Fruit fly (Drosophila melanogaster) whole organism, pupa: ENCODE results near the gene CG9555.

Experiments
- CG10348 ChIP-seq: fragments of 200-800 bp; sonication (Bioruptor generic); IDR thresholded peaks from 2 replicates; pipeline ENCODE4 v1.3.6; 2022; ENCODE audit warnings: missing biosample characterization, missing genetic modification characterization
- CG13204 ChIP-seq: fragments of 200-800 bp; sonication (Bioruptor generic); optimal IDR thresholded peaks from 2 replicates; lab custom pipeline; 2018; ENCODE audit warnings: missing biosample characterization, mild to moderate bottlenecking, missing genetic modification characterization, moderate library complexity
- CG14655 ChIP-seq: fragments of 200-800 bp; sonication (Bioruptor generic); optimal IDR thresholded peaks from 3 replicates; lab custom pipeline; 2017; ENCODE audit warnings: mild to moderate bottlenecking, missing biosample characterization, missing genetic modification reagents, missing genetic modification characterization
- CG17806 ChIP-seq: fragments of 200-800 bp; sonication (Bioruptor generic); optimal IDR thresholded peaks from 2 replicates; lab custom pipeline; 2018; ENCODE audit warnings: missing biosample characterization, mild to moderate bottlenecking, missing genetic modification characterization, moderate library complexity
- CG32121 ChIP-seq: fragments of 200-800 bp; sonication (Bioruptor generic); IDR thresholded peaks from 2 replicates; pipeline ENCODE4 v1.3.6; 2022; ENCODE audit warnings: missing biosample characterization, missing genetic modification characterization
- CG8159 ChIP-seq: fragments of 200-800 bp; sonication (Bioruptor generic); optimal IDR thresholded peaks from 3 replicates; lab custom pipeline; 2018; ENCODE audit warnings: missing biosample characterization, mild to moderate bottlenecking, missing genetic modification characterization, moderate library complexity
- CG8301 ChIP-seq: fragments of 200-800 bp; sonication (Bioruptor generic); optimal IDR thresholded peaks from 2 replicates; lab custom pipeline; 2018; ENCODE audit warnings: missing biosample characterization, mild to moderate bottlenecking, missing genetic modification characterization
- EcR ChIP-seq: fragments of 200-800 bp; sonication (Bioruptor generic); optimal IDR thresholded peaks from 3 replicates; lab custom pipeline; 2019; ENCODE audit warnings: missing biosample characterization, missing genetic modification characterization, mild to moderate bottlenecking, moderate library complexity, missing genetic modification reagents
- Ets98B ChIP-seq: fragments of 200-800 bp; sonication (Bioruptor generic); IDR thresholded peaks from 2 replicates; pipeline ENCODE4 v1.3.6; 2022; ENCODE audit warnings: missing biosample characterization, missing genetic modification characterization
- Snoo ChIP-seq: fragments of 200-800 bp; sonication (Bioruptor generic); optimal IDR thresholded peaks from 3 replicates; lab custom pipeline; 2017; ENCODE audit warnings: missing biosample characterization, mild to moderate bottlenecking, missing genetic modification characterization, inconsistent platforms
- gl ChIP-seq: fragments of 200-800 bp; sonication (Bioruptor generic); optimal IDR thresholded peaks from 2 replicates; lab custom pipeline; 2018; ENCODE audit warnings: missing biosample characterization, mild to moderate bottlenecking, missing genetic modification characterization

dm6 chr2L:8987251-8987937 is 4.1 kb upstream of the CG9555 start:
- no peak for TF ChIP-seq Snoo (tag; lab: Kevin White, UChicago)
- no peak for TF ChIP-seq CG8301
- TF ChIP-seq Ets98B (GFP tag; lab: Robert Waterston, UW), result no peak
- TF ChIP-seq CG32121, result no peak
- no peak for TF ChIP-seq gl
- TF ChIP-seq CG10348 (GFP tag; lab: Robert Waterston, UW), result no peak
- no peak for TF ChIP-seq CG13204
- TF ChIP-seq EcR, result no peak
- no peak for TF ChIP-seq CG17806 (tag; lab: Kevin White, UChicago)
- no peak for TF ChIP-seq CG8159 (tag; lab: Kevin White, UChicago)
- no peak for TF ChIP-seq CG14655 (GFP tag; lab: Kevin White, UChicago)
